Worm (Caenorhabditis elegans) whole organism, L3 larva: ENCODE measurements around the gene rsp-6.

ENCODE experiments used
- R02D3.7 ChIP-seq: fragments of 150-350 bp; optimal IDR thresholded peaks from 2 replicates; lab custom pipeline; 2014; ENCODE audit warnings: missing biosample characterization, missing genetic modification characterization
- ZK546.5 ChIP-seq: sonication (generic microtip); optimal IDR thresholded peaks from 2 replicates; lab custom pipeline; 2017; ENCODE audit warnings: missing biosample characterization, missing genetic modification characterization
- aly-2 ChIP-seq: fragments of 150-350 bp; optimal IDR thresholded peaks from 2 replicates; lab custom pipeline; 2014; ENCODE audit warnings: missing biosample characterization, missing genetic modification characterization
- ama-1 ChIP-seq: fragments of 150-350 bp; optimal IDR thresholded peaks from 2 replicates; lab custom pipeline; 2018
- ceh-28 ChIP-seq: fragments of 150-350 bp; optimal IDR thresholded peaks from 2 replicates; lab custom pipeline; 2014; ENCODE audit warnings: missing biosample characterization, missing genetic modification reagents, missing genetic modification characterization
- ceh-82 ChIP-seq: fragments of 150-350 bp; optimal IDR thresholded peaks from 2 replicates; lab custom pipeline; 2014; ENCODE audit warnings: missing biosample characterization, missing genetic modification characterization
- ceh-9 ChIP-seq: sonication (generic microtip); optimal IDR thresholded peaks from 2 replicates; lab custom pipeline; 2018; ENCODE audit warnings: missing biosample characterization, missing genetic modification characterization
- daf-12 ChIP-seq: fragments of 150-350 bp; optimal IDR thresholded peaks from 2 replicates; lab custom pipeline; 2014; ENCODE audit warnings: missing biosample characterization, missing genetic modification reagents, missing genetic modification characterization
- egl-27 ChIP-seq: sonication (generic microtip); optimal IDR thresholded peaks from 4 replicates; lab custom pipeline; 2017; ENCODE audit warnings: missing biosample characterization, missing genetic modification reagents, missing genetic modification characterization
- egl-5 ChIP-seq: fragments of 150-350 bp; optimal IDR thresholded peaks from 2 replicates; lab custom pipeline; 2017; ENCODE audit warnings: missing biosample characterization, missing genetic modification reagents, missing genetic modification characterization, inconsistent platforms
- elt-1 ChIP-seq: fragments of 150-350 bp; optimal IDR thresholded peaks from 2 replicates; lab custom pipeline; 2014; ENCODE audit warnings: missing biosample characterization, missing genetic modification characterization
- elt-2 ChIP-seq: sonication (generic microtip); optimal IDR thresholded peaks from 2 replicates; lab custom pipeline; 2016; ENCODE audit warnings: missing genetic modification reagents, mild to moderate bottlenecking, missing genetic modification characterization, missing compliant biosample characterization
- elt-3 ChIP-seq, 3 experiments: fragments of 150-350 bp in 1 of 3; sonication (generic microtip) in 2 of 3; optimal IDR thresholded peaks; 2 replicates in 2 of 3; 4 replicates in 1 of 3; lab custom pipeline; 2014 to 2017; ENCODE audit warnings: missing biosample characterization in 3 of 3, missing genetic modification characterization in 3 of 3
- eor-1 ChIP-seq, 2 experiments: fragments of 150-350 bp; optimal IDR thresholded peaks; 2 replicates each; lab custom pipeline; 2014 to 2018; ENCODE audit warnings: missing biosample characterization in 2 of 2, missing genetic modification characterization in 2 of 2
- fkh-2 ChIP-seq: fragments of 150-350 bp; optimal IDR thresholded peaks from 2 replicates; lab custom pipeline; 2014; ENCODE audit warnings: missing biosample characterization, missing genetic modification reagents, missing genetic modification characterization
- fos-1 ChIP-seq: fragments of 150-350 bp; optimal IDR thresholded peaks from 2 replicates; lab custom pipeline; 2014; ENCODE audit warnings: missing biosample characterization, missing genetic modification characterization
- hmg-11 ChIP-seq: sonication (generic microtip); optimal IDR thresholded peaks from 2 replicates; lab custom pipeline; 2016; ENCODE audit warnings: missing genetic modification characterization, missing compliant biosample characterization
- lin-15B ChIP-seq: fragments of 150-350 bp; optimal IDR thresholded peaks from 2 replicates; lab custom pipeline; 2014; ENCODE audit warnings: missing biosample characterization, missing genetic modification characterization
- lin-39 ChIP-seq: fragments of 150-350 bp; optimal IDR thresholded peaks from 2 replicates; lab custom pipeline; 2018; ENCODE audit warnings: missing biosample characterization, missing genetic modification reagents, missing genetic modification characterization
- mdl-1 ChIP-seq: fragments of 150-350 bp; optimal IDR thresholded peaks from 2 replicates; lab custom pipeline; 2014; ENCODE audit warnings: missing biosample characterization, missing genetic modification characterization
- mml-1 ChIP-seq: fragments of 150-350 bp; sonication (generic microtip); optimal IDR thresholded peaks from 3 replicates; lab custom pipeline; 2014; ENCODE audit warnings: missing biosample characterization, missing genetic modification characterization
- nfya-1 ChIP-seq: sonication (generic microtip); optimal IDR thresholded peaks from 2 replicates; lab custom pipeline; 2017; ENCODE audit warnings: missing genetic modification characterization, mild to moderate bottlenecking, missing compliant biosample characterization, antibody characterized with exemption, moderate library complexity; ENCODE audit not compliant: insufficient read depth
- nhr-11 ChIP-seq: fragments of 150-350 bp; optimal IDR thresholded peaks from 2 replicates; lab custom pipeline; 2014; ENCODE audit warnings: missing biosample characterization, missing genetic modification characterization
- nhr-12 ChIP-seq: fragments of 150-350 bp; optimal IDR thresholded peaks from 2 replicates; lab custom pipeline; 2014; ENCODE audit warnings: missing biosample characterization, missing genetic modification characterization
- nhr-23 ChIP-seq: fragments of 150-350 bp; optimal IDR thresholded peaks from 2 replicates; lab custom pipeline; 2014; ENCODE audit warnings: missing biosample characterization, missing genetic modification reagents, missing genetic modification characterization
- nhr-25 ChIP-seq: sonication (generic microtip); optimal IDR thresholded peaks from 2 replicates; lab custom pipeline; 2017; ENCODE audit warnings: missing biosample characterization, missing genetic modification characterization
- nhr-28 ChIP-seq: fragments of 150-350 bp; optimal IDR thresholded peaks from 2 replicates; lab custom pipeline; 2014; ENCODE audit warnings: missing biosample characterization, missing genetic modification characterization
- nhr-67 ChIP-seq: fragments of 150-350 bp; optimal IDR thresholded peaks from 2 replicates; lab custom pipeline; 2014; ENCODE audit warnings: missing biosample characterization, missing genetic modification characterization
- nhr-76 ChIP-seq: fragments of 150-350 bp; sonication (generic microtip); optimal IDR thresholded peaks from 5 replicates; lab custom pipeline; 2014; ENCODE audit warnings: missing biosample characterization, missing genetic modification characterization
- pha-4 ChIP-seq: fragments of 150-350 bp; optimal IDR thresholded peaks from 2 replicates; lab custom pipeline; 2014; ENCODE audit warnings: missing biosample characterization, missing genetic modification reagents, missing genetic modification characterization
- pqm-1 ChIP-seq: fragments of 150-350 bp; optimal IDR thresholded peaks from 2 replicates; lab custom pipeline; 2017; ENCODE audit warnings: missing biosample characterization, missing genetic modification characterization, inconsistent platforms
- sea-2 ChIP-seq: fragments of 150-350 bp; sonication (generic microtip); optimal IDR thresholded peaks from 4 replicates; lab custom pipeline; 2014; ENCODE audit warnings: missing biosample characterization, missing genetic modification reagents, missing genetic modification characterization
- snpc-4 ChIP-seq: fragments of 150-350 bp; optimal IDR thresholded peaks from 2 replicates; lab custom pipeline; 2014; ENCODE audit warnings: missing biosample characterization, missing genetic modification characterization
- tbx-2 ChIP-seq: sonication (generic microtip); optimal IDR thresholded peaks from 2 replicates; lab custom pipeline; 2016; ENCODE audit warnings: mild to moderate bottlenecking, missing genetic modification characterization, missing compliant biosample characterization
- unc-39 ChIP-seq: sonication (generic microtip); optimal IDR thresholded peaks from 4 replicates; lab custom pipeline; 2017; ENCODE audit warnings: missing biosample characterization, missing genetic modification characterization
- unc-62 ChIP-seq: fragments of 150-350 bp; sonication (generic microtip); optimal IDR thresholded peaks from 4 replicates; lab custom pipeline; 2014; ENCODE audit warnings: missing biosample characterization, missing genetic modification reagents, missing genetic modification characterization
- zag-1 ChIP-seq: fragments of 150-350 bp; optimal IDR thresholded peaks from 2 replicates; lab custom pipeline; 2014; ENCODE audit warnings: missing biosample characterization, missing genetic modification characterization

rsp-6 gene

DNA sequence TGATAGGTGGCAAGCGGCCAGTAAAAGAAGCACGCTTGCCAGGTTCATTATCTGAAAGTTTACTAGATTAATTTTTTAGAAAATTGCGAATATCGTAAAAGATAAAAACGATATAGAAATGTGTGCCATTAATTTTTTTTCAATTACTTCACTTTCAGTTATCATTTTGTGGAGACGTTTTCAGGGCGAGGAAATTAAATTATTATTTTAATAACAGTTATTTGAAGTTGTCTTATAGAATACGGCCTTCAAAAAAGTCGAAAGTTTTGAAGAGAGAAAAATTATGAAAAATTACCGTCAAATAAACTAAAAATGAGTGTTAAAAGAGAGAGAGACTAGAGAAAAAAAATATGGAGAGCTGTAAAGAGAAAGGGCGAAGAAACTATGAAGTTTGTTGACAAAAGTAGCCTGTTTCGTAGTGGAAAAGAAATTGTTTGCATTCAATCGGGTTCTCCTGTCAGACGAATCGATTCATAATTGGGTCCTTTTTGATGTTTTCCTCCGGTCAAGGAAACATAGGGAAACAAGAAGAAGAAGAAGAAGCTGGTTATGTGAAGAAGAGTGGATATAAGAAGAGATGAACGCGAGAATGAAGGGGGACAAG is 43.7 kb upstream of the rsp-6 start, which contains the start of gene erp-44.2:
Gene erp-44.2 (minus strand): TSS at position 51 of the 604 bp plus-strand sequence.
- TF ChIP-seq ceh-82 (tag; lab: Kevin White, UChicago) (no peak), pha-4 (tag; lab: Kevin White, UChicago) (peak; percentile 93), daf-12 (tag; lab: Kevin White, UChicago) (no peak)

DNA sequence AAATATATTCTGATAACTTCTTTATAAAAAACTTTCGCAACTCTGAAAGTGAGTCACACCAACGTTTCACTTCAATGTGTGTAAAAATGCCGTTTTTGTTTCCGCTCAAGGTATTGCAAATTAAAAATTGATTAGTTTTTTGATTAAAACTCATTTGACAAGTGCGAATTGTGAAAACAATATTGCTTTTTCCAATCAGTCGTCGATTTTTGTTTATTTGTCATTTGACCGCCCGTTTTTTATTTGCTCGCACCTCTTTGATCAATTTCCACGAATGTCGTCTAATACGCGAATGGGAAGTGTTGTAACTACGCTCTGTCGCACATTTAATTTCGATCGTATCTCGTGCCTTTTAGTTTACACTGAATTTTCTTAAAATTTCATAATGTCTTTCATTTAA is 39.1 kb upstream of the rsp-6 start, which contains the start of gene mvb-12:
Gene mvb-12 (plus strand): TSS at position 375 of the 400 bp plus-strand sequence.
- TF ChIP-seq snpc-4 (peak; percentile 38), lin-39 (tag; lab: Kevin White, UChicago) (no peak), elt-1 (no peak), nhr-11 (tag; lab: Kevin White, UChicago) (no peak), nhr-76 (no peak), lin-15B (tag; lab: Kevin White, UChicago) (peak; percentile 43), ZK546.5 (tag; lab: Kevin White, UChicago) (no peak), pha-4 (tag; lab: Kevin White, UChicago) (peak; percentile 80), fkh-2 (tag; lab: Kevin White, UChicago) (no peak), nhr-28 (no peak), elt-3 (tag; optimal IDR thresholded peaks at IDR 0.05; lab: Kevin White, UChicago) (no peak), eor-1 (tag; optimal IDR thresholded peaks at IDR 0.05; lab: Kevin White, UChicago) (no peak), aly-2 (no peak), fos-1 (tag; lab: Kevin White, UChicago) (no peak), R02D3.7 (no peak), unc-39 (tag; lab: Kevin White, UChicago) (no peak), nfya-1 (tag; lab: Kevin White, UChicago) (peak; percentile 42), ceh-28 (no peak), unc-62 (no peak), egl-5 (tag; lab: Kevin White, UChicago) (peak; percentile 57), pqm-1 (no peak), sea-2 (GFP tag; lab: Kevin White, UChicago) (no peak), elt-2 (tag; lab: Kevin White, UChicago) (peak; percentile 41), mml-1 (tag; lab: Kevin White, UChicago) (no peak), egl-27 (tag; lab: Kevin White, UChicago) (no peak), hmg-11 (peak; percentile 23), zag-1 (no peak), ceh-9 (no peak), nhr-12 (no peak), mdl-1 (no peak)

ce11 chrIV:7829275-7829938 is 38.4 kb upstream of the rsp-6 start, which contains the start of gene C06A6.4:
Gene C06A6.4 (minus strand): TSS chrIV:7829298.
- peak; percentile 83 for TF ChIP-seq elt-2 (tag; lab: Kevin White, UChicago)
- no peak for TF ChIP-seq elt-3 (tag; optimal IDR thresholded peaks at IDR 0.05; lab: Kevin White, UChicago)
- no peak for TF ChIP-seq elt-1
- TF ChIP-seq nhr-25, result no peak
- no peak for TF ChIP-seq nfya-1 (tag; lab: Kevin White, UChicago)
- TF ChIP-seq ZK546.5 (tag; lab: Kevin White, UChicago), result no peak
- no peak for TF ChIP-seq ama-1 (lab: Kevin White, UChicago)

DNA sequence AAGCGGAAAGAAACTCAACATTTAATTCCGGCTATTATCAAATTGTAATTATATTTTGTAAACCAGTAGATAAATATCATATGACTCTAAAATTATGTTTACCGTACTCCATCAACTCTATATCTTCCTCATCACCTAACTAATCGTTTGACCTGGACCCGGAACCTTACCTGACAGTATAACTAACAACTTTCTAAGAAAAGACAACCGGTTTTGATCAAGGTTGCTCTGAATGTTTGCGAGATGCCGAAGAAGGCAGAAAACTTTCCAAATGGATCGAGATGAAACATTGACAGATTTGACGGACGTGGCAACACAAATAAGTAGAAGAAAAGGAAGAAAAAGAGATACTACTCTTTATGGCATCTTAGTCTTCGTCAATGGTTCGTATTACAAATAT is 33.6 kb upstream of the rsp-6 start:
- TF ChIP-seq nhr-28 (no peak), nhr-25 (peak; percentile 16), nhr-23 (peak; percentile 53)

DNA sequence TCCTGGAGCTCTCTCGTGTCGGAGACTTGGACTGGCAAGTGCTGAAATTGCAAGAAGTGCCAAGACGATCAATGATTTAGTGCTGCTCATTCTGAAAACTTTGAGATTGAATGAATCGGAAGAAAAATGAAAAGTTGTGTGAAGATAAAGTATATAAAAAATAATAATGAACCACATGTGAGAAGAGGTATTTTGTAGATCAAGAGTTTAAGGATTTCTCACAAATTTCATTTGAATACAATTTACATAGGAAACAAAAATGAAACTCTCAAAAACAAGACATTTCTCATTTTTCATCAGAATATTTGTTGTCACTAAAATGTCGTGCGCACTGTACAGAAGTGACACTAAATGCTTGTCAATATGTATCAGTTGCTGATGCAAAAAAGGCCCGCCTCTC is 31.5 kb upstream of the rsp-6 start, which contains the start of gene T14A8.2:
Gene T14A8.2 (minus strand): TSS at position 101 of the 400 bp plus-strand sequence.
- TF ChIP-seq mml-1 (tag; lab: Kevin White, UChicago), result no peak
- TF ChIP-seq nhr-67 (tag; lab: Kevin White, UChicago), result no peak
- no peak for TF ChIP-seq nhr-28
- no peak for TF ChIP-seq tbx-2 (tag; lab: Kevin White, UChicago)
- no peak for TF ChIP-seq mdl-1
- no peak for TF ChIP-seq snpc-4
- TF ChIP-seq, all 47 proteins: peak for 0
